Worm (Caenorhabditis elegans) whole organism, L2 larva: Measurements from ENCODE around the gene T25G12.13.

ENCODE experiments used
- crh-2 ChIP-seq: sonication (generic microtip); optimal IDR thresholded peaks from 2 replicates; lab custom pipeline; 2017; ENCODE audit warnings: missing biosample characterization, missing genetic modification characterization
- lsy-2 ChIP-seq, 2 experiments: fragments of 150-350 bp in 1 of 2; sonication (generic microtip) in 1 of 2; optimal IDR thresholded peaks; 2 replicates each; lab custom pipeline; 2014 to 2017; ENCODE audit warnings: missing biosample characterization in 2 of 2, missing genetic modification characterization in 2 of 2
- zag-1 ChIP-seq: fragments of 150-350 bp; optimal IDR thresholded peaks from 2 replicates; lab custom pipeline; 2014; ENCODE audit warnings: missing biosample characterization, missing genetic modification characterization

ce11 chrX:17197824-17198223 lies 45.3 kb upstream of the T25G12.13 start:
- TF ChIP-seq crh-2 (tag; lab: Kevin White, UChicago) (no peak), lsy-2 (tag; optimal IDR thresholded peaks at IDR 0.05; lab: Kevin White, UChicago) (no peak), zag-1 (tag; lab: Kevin White, UChicago) (no peak)
